Worm (Caenorhabditis elegans): Measurements from ENCODE around the gene sorf-2.

DNA sequence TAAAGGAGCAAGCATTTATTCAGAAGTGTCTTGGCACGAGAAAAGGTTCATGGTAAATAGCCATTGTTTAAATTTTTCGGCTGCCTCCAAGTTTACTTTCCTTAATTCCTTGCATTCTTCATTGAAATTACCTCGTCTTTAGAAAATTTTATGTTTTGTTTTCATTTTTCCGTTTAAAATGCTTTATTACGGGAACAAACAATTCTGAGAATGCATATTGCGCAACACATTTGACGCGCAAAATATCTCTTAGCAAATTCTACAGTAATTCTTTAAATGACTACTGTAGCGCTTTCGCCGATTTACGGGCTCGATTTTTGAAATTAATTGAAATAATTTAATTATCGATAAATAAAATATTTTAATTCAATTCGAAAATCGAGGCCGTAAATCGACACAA, 18.1 kb downstream of the sorf-2 start:
- TF ChIP-seq aly-2 (tag; optimal IDR thresholded peaks at IDR 0.05) (no peak), lin-39 (tag; optimal IDR thresholded peaks at IDR 0.05) (no peak), ZK546.5 (tag; optimal IDR thresholded peaks at IDR 0.05) (no peak), Y55F3AM.14 (GFP tag; optimal IDR thresholded peaks at IDR 0.05) (no peak), mab-5 (tag; optimal IDR thresholded peaks at IDR 0.05) (no peak), R02D3.7 (tag; optimal IDR thresholded peaks at IDR 0.05) (no peak), egl-27 (tag; optimal IDR thresholded peaks at IDR 0.05) (no peak), C34F6.9 (tag; optimal IDR thresholded peaks at IDR 0.05) (no peak), snpc-4 (tag; optimal IDR thresholded peaks at IDR 0.05) (no peak), fos-1 (tag; optimal IDR thresholded peaks at IDR 0.05) (no peak), ceh-16 (tag; optimal IDR thresholded peaks at IDR 0.05) (no peak), elt-1 (tag; optimal IDR thresholded peaks at IDR 0.05) (no peak), nhr-77 (tag; optimal IDR thresholded peaks at IDR 0.05) (no peak)

Data from whole organism, L2 larva.